Fruit fly (Drosophila melanogaster): Measurements from ENCODE around the gene btsz.

The btsz gene

dm6 chr3R:14796294-14796693, 79.0 kb downstream of the btsz start, which contains the start of gene CG14855 (continued):
- no peak for TF ChIP-seq mirr (GFP tag; optimal IDR thresholded peaks at IDR 0.05)
- no peak for TF ChIP-seq CG15073 (GFP tag; optimal IDR thresholded peaks at IDR 0.05)
- no peak for TF ChIP-seq CG2875 (GFP tag; optimal IDR thresholded peaks at IDR 0.05)
- no peak for TF ChIP-seq CG8089 (GFP tag; optimal IDR thresholded peaks at IDR 0.05)
- no peak for TF ChIP-seq dmrt99B (tag; optimal IDR thresholded peaks at IDR 0.05)
- TF ChIP-seq CG15011 (GFP tag; optimal IDR thresholded peaks at IDR 0.05): no peak
- no peak for TF ChIP-seq tx (GFP tag; optimal IDR thresholded peaks at IDR 0.05)
- no peak for TF ChIP-seq vnd (GFP tag; IDR thresholded peaks at IDR 0.05; ENCODE audit: partially characterized antibody)
- TF ChIP-seq exex (tag; optimal IDR thresholded peaks at IDR 0.05): peak; percentile 48
- TF ChIP-seq CG12104 (GFP tag; optimal IDR thresholded peaks at IDR 0.05): no peak
- no peak for TF ChIP-seq inv (GFP tag; IDR thresholded peaks at IDR 0.05; ENCODE audit: partially characterized antibody)
- TF ChIP-seq CG2712 (tag; optimal IDR thresholded peaks at IDR 0.05): no peak
- TF ChIP-seq CG13296 (GFP tag; optimal IDR thresholded peaks at IDR 0.05): peak; percentile 6
- TF ChIP-seq CG4820 (GFP tag; optimal IDR thresholded peaks at IDR 0.05): no peak
- TF ChIP-seq sd (tag; optimal IDR thresholded peaks at IDR 0.05): no peak
- no peak for TF ChIP-seq CG18764 (GFP tag; optimal IDR thresholded peaks at IDR 0.05)
- no peak for TF ChIP-seq slbo (GFP tag; IDR thresholded peaks at IDR 0.05)
- TF ChIP-seq Adf1 (GFP tag; IDR thresholded peaks at IDR 0.05): 0 out of 2 replicates have a peak, but pooled peaks have one; percentile 15
- TF ChIP-seq CG1233 (GFP tag; optimal IDR thresholded peaks at IDR 0.05): no peak
- no peak for TF ChIP-seq CG31388 (GFP tag; optimal IDR thresholded peaks at IDR 0.05)
- TF ChIP-seq CG4730 (GFP tag; IDR thresholded peaks at IDR 0.05): no peak
- TF ChIP-seq seq (GFP tag; IDR thresholded peaks at IDR 0.05): no peak
- TF ChIP-seq Kr (GFP tag; optimal IDR thresholded peaks at IDR 0.05): no peak
- TF ChIP-seq Hey (tag; optimal IDR thresholded peaks at IDR 0.05): peak; percentile 85
- peak; percentile 33 for TF ChIP-seq HmgZ (tag; optimal IDR thresholded peaks at IDR 0.05)
- no peak for TF ChIP-seq CG17361 (GFP tag; IDR thresholded peaks at IDR 0.05)
- TF ChIP-seq BtbVII (GFP tag; optimal IDR thresholded peaks at IDR 0.05): no peak
- TF ChIP-seq Nf-YB (GFP tag; optimal IDR thresholded peaks at IDR 0.05): no peak
- no peak for TF ChIP-seq CG31365 (tag; optimal IDR thresholded peaks at IDR 0.05)
- TF ChIP-seq phol (tag; optimal IDR thresholded peaks at IDR 0.05): no peak
- TF ChIP-seq CG10654 (GFP tag; optimal IDR thresholded peaks at IDR 0.05): no peak
- TF ChIP-seq CG1603 (tag; optimal IDR thresholded peaks at IDR 0.05): no peak
- no peak for TF ChIP-seq cg (GFP tag; optimal IDR thresholded peaks at IDR 0.05)
- TF ChIP-seq Sox100B (GFP tag; optimal IDR thresholded peaks at IDR 0.05): no peak
- TF ChIP-seq Max (GFP tag; optimal IDR thresholded peaks at IDR 0.05): no peak
- TF ChIP-seq CG3847 (GFP tag; IDR thresholded peaks at IDR 0.05): 0 out of 2 replicates have a peak, but pooled peaks have one; percentile 10
- no peak for TF ChIP-seq CG33213 (GFP tag; optimal IDR thresholded peaks at IDR 0.05)
- no peak for TF ChIP-seq NC2β (GFP tag; optimal IDR thresholded peaks at IDR 0.05)
- TF ChIP-seq CG14965 (GFP tag; optimal IDR thresholded peaks at IDR 0.05; ENCODE audit: borderline replicate concordance): no peak
- TF ChIP-seq CG17568 (GFP tag; optimal IDR thresholded peaks at IDR 0.05): no peak
- TF ChIP-seq bbx (GFP tag; IDR thresholded peaks at IDR 0.05; ENCODE audit: partially characterized antibody): no peak
- TF ChIP-seq CG8924 (tag; optimal IDR thresholded peaks at IDR 0.05): no peak
- TF ChIP-seq gem (tag; optimal IDR thresholded peaks at IDR 0.05): no peak
- TF ChIP-seq Med (GFP tag): peak; percentile 65
- TF ChIP-seq CG7271 (tag; optimal IDR thresholded peaks at IDR 0.05): no peak
- TF ChIP-seq Atf6 (GFP tag; IDR thresholded peaks at IDR 0.05): 0 out of 2 replicates have a peak, but pooled peaks have one; percentile 11
- TF ChIP-seq trem (tag; optimal IDR thresholded peaks at IDR 0.05): no peak
- TF ChIP-seq wdn (GFP tag; IDR thresholded peaks at IDR 0.05): no peak
- no peak for TF ChIP-seq Gug (GFP tag; IDR thresholded peaks at IDR 0.05)
- TF ChIP-seq pfk (GFP tag; optimal IDR thresholded peaks at IDR 0.05): no peak
- TF ChIP-seq br (optimal IDR thresholded peaks at IDR 0.05): no peak
- TF ChIP-seq C15 (GFP tag; IDR thresholded peaks at IDR 0.05): no peak
